Worm (Caenorhabditis elegans) whole organism, L4 larva: Measurements from ENCODE around the gene Y73C8B.1.

Source experiments
- D1046.2 ChIP-seq: fragments of 200-800 bp; sonication (Bioruptor generic); IDR thresholded peaks from 2 replicates; pipeline ENCODE4 v1.3.6; 2022; ENCODE audit warnings: missing genetic modification characterization, missing compliant biosample characterization
- F10B5.3 ChIP-seq: sonication (generic microtip); optimal IDR thresholded peaks from 2 replicates; lab custom pipeline; 2016; ENCODE audit warnings: mild to moderate bottlenecking, missing genetic modification characterization, missing compliant biosample characterization
- T20F7.1 ChIP-seq: fragments of 200-800 bp; sonication (Bioruptor generic); optimal IDR thresholded peaks from 2 replicates; lab custom pipeline; 2018; ENCODE audit warnings: mild to moderate bottlenecking, missing genetic modification characterization, missing compliant biosample characterization
- ZK337.2 ChIP-seq: fragments of 200-800 bp; sonication (Bioruptor generic); IDR thresholded peaks from 2 replicates; pipeline ENCODE4 v1.3.6; 2022; ENCODE audit warnings: missing genetic modification reagents, missing genetic modification characterization, missing compliant biosample characterization
- aha-1 ChIP-seq: fragments of 150-350 bp; peaks from one replicate; lab custom pipeline; 2014; ENCODE audit warnings: missing biosample characterization, missing genetic modification characterization
- attf-4 ChIP-seq: sonication (generic microtip); optimal IDR thresholded peaks from 3 replicates; lab custom pipeline; 2017; ENCODE audit warnings: missing biosample characterization, missing genetic modification characterization
- ceh-20 ChIP-seq: fragments of 200-800 bp; sonication (Bioruptor generic); IDR thresholded peaks from 2 replicates; pipeline ENCODE4 v1.3.6; 2022; ENCODE audit warnings: missing genetic modification reagents, missing genetic modification characterization, missing compliant biosample characterization
- ceh-62 ChIP-seq: sonication (generic microtip); optimal IDR thresholded peaks from 2 replicates; lab custom pipeline; 2017; ENCODE audit warnings: missing biosample characterization, missing genetic modification characterization
- dmd-8 ChIP-seq: fragments of 200-800 bp; sonication (Bioruptor generic); IDR thresholded peaks from 2 replicates; pipeline ENCODE4 v1.3.6; 2022; ENCODE audit warnings: missing genetic modification characterization, missing compliant biosample characterization
- dpl-1 ChIP-seq: fragments of 150-350 bp; optimal IDR thresholded peaks from 2 replicates; lab custom pipeline; 2014; ENCODE audit warnings: missing biosample characterization, missing genetic modification reagents, missing genetic modification characterization
- dve-1 ChIP-seq: sonication (generic microtip); optimal IDR thresholded peaks from 2 replicates; lab custom pipeline; 2017; ENCODE audit warnings: antibody characterized with exemption, mild to moderate bottlenecking, missing genetic modification characterization, missing compliant biosample characterization; ENCODE audit not compliant: insufficient read depth
- egl-27 ChIP-seq: sonication (generic microtip); optimal IDR thresholded peaks from 3 replicates; lab custom pipeline; 2017; ENCODE audit warnings: missing biosample characterization, missing genetic modification reagents, missing genetic modification characterization
- fkh-10 ChIP-seq: fragments of 150-350 bp; optimal IDR thresholded peaks from 2 replicates; lab custom pipeline; 2014; ENCODE audit warnings: missing biosample characterization, missing genetic modification reagents, missing genetic modification characterization
- gei-8 ChIP-seq: fragments of 200-800 bp; sonication (Bioruptor generic); optimal IDR thresholded peaks from 2 replicates; lab custom pipeline; 2018; ENCODE audit warnings: mild to moderate bottlenecking, missing genetic modification characterization, missing compliant biosample characterization
- hlh-30 ChIP-seq: sonication (generic microtip); optimal IDR thresholded peaks from 2 replicates; lab custom pipeline; 2017; ENCODE audit warnings: antibody characterized with exemption, mild to moderate bottlenecking, missing genetic modification characterization, missing compliant biosample characterization; ENCODE audit not compliant: insufficient read depth
- jun-1 ChIP-seq: fragments of 150-350 bp; optimal IDR thresholded peaks from 2 replicates; lab custom pipeline; 2014; ENCODE audit warnings: missing biosample characterization, missing genetic modification reagents, missing genetic modification characterization
- lin-13 ChIP-seq: fragments of 150-350 bp; optimal IDR thresholded peaks from 2 replicates; lab custom pipeline; 2014; ENCODE audit warnings: missing biosample characterization, missing genetic modification reagents, missing genetic modification characterization
- lin-38 ChIP-seq: fragments of 200-800 bp; sonication (Bioruptor generic); IDR thresholded peaks from 2 replicates; pipeline ENCODE4 v1.3.6; 2022; ENCODE audit warnings: missing genetic modification reagents, missing genetic modification characterization, missing compliant biosample characterization
- madf-5 ChIP-seq, 2 experiments: fragments of 200-800 bp; sonication (Bioruptor generic); IDR thresholded peaks; 2 replicates each; pipeline ENCODE4 v1.3.6; 2022; ENCODE audit warnings: missing compliant biosample characterization in 2 of 2, missing genetic modification characterization in 2 of 2
- madf-9 ChIP-seq: fragments of 200-800 bp; sonication (Bioruptor generic); conservative IDR thresholded peaks from 2 replicates; pipeline ENCODE4 v1.3.6; 2022; ENCODE audit warnings: missing genetic modification reagents, missing genetic modification characterization, missing compliant biosample characterization
- mdl-1 ChIP-seq, 2 experiments: fragments of 150-350 bp in 1 of 2; sonication (generic microtip) in 1 of 2; optimal IDR thresholded peaks; 2 replicates each; lab custom pipeline; 2014 to 2017; ENCODE audit warnings: missing biosample characterization in 2 of 2, missing genetic modification characterization in 2 of 2
- mxl-3 ChIP-seq: fragments of 200-800 bp; sonication (Bioruptor generic); optimal IDR thresholded peaks from 2 replicates; lab custom pipeline; 2018; ENCODE audit warnings: mild to moderate bottlenecking, missing genetic modification characterization, missing compliant biosample characterization
- nhr-11 ChIP-seq: fragments of 150-350 bp; optimal IDR thresholded peaks from 2 replicates; lab custom pipeline; 2014; ENCODE audit warnings: missing biosample characterization, missing genetic modification characterization
- nhr-111 ChIP-seq: fragments of 200-800 bp; sonication (Bioruptor generic); optimal IDR thresholded peaks from 2 replicates; lab custom pipeline; 2018; ENCODE audit warnings: mild to moderate bottlenecking, missing genetic modification characterization, missing compliant biosample characterization
- nhr-28 ChIP-seq: fragments of 150-350 bp; optimal IDR thresholded peaks from 2 replicates; lab custom pipeline; 2014; ENCODE audit warnings: missing biosample characterization, missing genetic modification characterization
- nhr-41 ChIP-seq: fragments of 200-800 bp; sonication (Bioruptor generic); IDR thresholded peaks from 2 replicates; pipeline ENCODE4 v1.3.6; 2022; ENCODE audit warnings: missing genetic modification reagents, missing genetic modification characterization, missing compliant biosample characterization
- nhr-48 ChIP-seq: sonication (generic microtip); optimal IDR thresholded peaks from 2 replicates; lab custom pipeline; 2016; ENCODE audit warnings: mild to moderate bottlenecking, missing genetic modification characterization, missing compliant biosample characterization
- pqm-1 ChIP-seq: sonication (generic microtip); optimal IDR thresholded peaks from 2 replicates; lab custom pipeline; 2017; ENCODE audit warnings: missing biosample characterization, missing genetic modification characterization
- rbr-2 ChIP-seq: sonication (generic microtip); optimal IDR thresholded peaks from 2 replicates; lab custom pipeline; 2016; ENCODE audit warnings: missing genotype, missing genetic modification characterization, missing compliant biosample characterization
- saeg-2 ChIP-seq: fragments of 200-800 bp; sonication (Bioruptor generic); IDR thresholded peaks from 2 replicates; pipeline ENCODE4 v1.3.6; 2022; ENCODE audit warnings: missing genetic modification reagents, missing genetic modification characterization, missing compliant biosample characterization
- sdz-12 ChIP-seq: fragments of 200-800 bp; sonication (Bioruptor generic); optimal IDR thresholded peaks from 2 replicates; lab custom pipeline; 2018; ENCODE audit warnings: mild to moderate bottlenecking, missing genetic modification characterization, missing compliant biosample characterization
- snpc-4 ChIP-seq: fragments of 150-350 bp; optimal IDR thresholded peaks from 2 replicates; lab custom pipeline; 2014; ENCODE audit warnings: missing biosample characterization, missing genetic modification characterization
- unc-39 ChIP-seq: sonication (generic microtip); optimal IDR thresholded peaks from 2 replicates; lab custom pipeline; 2017; ENCODE audit warnings: missing biosample characterization, missing genetic modification characterization
- unc-62 ChIP-seq, 3 experiments: fragments of 150-350 bp in 1 of 3; sonication (generic microtip); optimal IDR thresholded peaks in 2 of 3; peaks in 1 of 3; 1 replicate in 1 of 3; 2 replicates in 2 of 3; lab custom pipeline; 2014 to 2017; ENCODE audit warnings: missing biosample characterization in 3 of 3, missing genetic modification characterization in 3 of 3, missing genetic modification reagents in 3 of 3, missing genotype in 1 of 3
- vab-7 ChIP-seq: fragments of 200-800 bp; sonication (Bioruptor generic); IDR thresholded peaks from 2 replicates; pipeline ENCODE4 v1.3.6; 2022; ENCODE audit warnings: missing genetic modification reagents, missing genetic modification characterization, missing compliant biosample characterization
- zfp-3 ChIP-seq: fragments of 200-800 bp; sonication (Bioruptor generic); conservative IDR thresholded peaks from 2 replicates; pipeline ENCODE4 v1.3.6; 2022; ENCODE audit warnings: missing genetic modification reagents, missing genetic modification characterization, missing compliant biosample characterization
- ztf-11 ChIP-seq: fragments of 150-350 bp; optimal IDR thresholded peaks from 2 replicates; lab custom pipeline; 2014; ENCODE audit warnings: missing biosample characterization, missing genetic modification characterization

Y73C8B.1 gene

ce11 chrV:3169838-3170237 lies 26.8 kb downstream of the Y73C8B.1 start, which contains the start of gene srbc-6:
TSS of gene srbc-6 (plus strand) at chrV:3170138.
- TF ChIP-seq mdl-1 (tag; optimal IDR thresholded peaks at IDR 0.05; lab: Kevin White, UChicago) (no peak), unc-62 (GFP tag; optimal IDR thresholded peaks at IDR 0.05 in 1 of 2; lab: Kevin White, UChicago) (no peak), unc-62 (tag; optimal IDR thresholded peaks at IDR 0.05; lab: Kevin White, UChicago) (no peak), nhr-41 (GFP tag; lab: Robert Waterston, UW) (no peak), ceh-62 (tag; lab: Kevin White, UChicago) (no peak), vab-7 (no peak), F10B5.3 (tag; lab: Kevin White, UChicago) (no peak), jun-1 (tag; lab: Kevin White, UChicago) (no peak), nhr-111 (GFP tag; lab: Kevin White, UChicago) (no peak), unc-39 (tag; lab: Kevin White, UChicago) (no peak), T20F7.1 (GFP tag; lab: Kevin White, UChicago) (no peak), saeg-2 (no peak), pqm-1 (no peak), dpl-1 (GFP tag; lab: Kevin White, UChicago) (no peak), attf-4 (tag; lab: Kevin White, UChicago) (no peak)

ce11 chrV:3168650-3169049 lies 28.0 kb downstream of the Y73C8B.1 start, which contains the start of gene C36C5.15:
TSS of gene C36C5.15 (minus strand) at chrV:3168750.
- TF ChIP-seq mxl-3: no peak
- no peak for TF ChIP-seq rbr-2 (tag; lab: Kevin White, UChicago)
- TF ChIP-seq ceh-20 (GFP tag; lab: Robert Waterston, UW): no peak
- TF ChIP-seq egl-27 (tag; lab: Kevin White, UChicago): no peak
- TF ChIP-seq ZK337.2 (GFP tag; lab: Robert Waterston, UW): no peak
- no peak for TF ChIP-seq nhr-11 (tag; lab: Kevin White, UChicago)
- TF ChIP-seq zfp-3 (GFP tag; lab: Robert Waterston, UW): no peak
- TF ChIP-seq lin-13 (GFP tag; lab: Kevin White, UChicago): no peak
- no peak for TF ChIP-seq attf-4 (tag; lab: Kevin White, UChicago)
- no peak for TF ChIP-seq dmd-8
- no peak for TF ChIP-seq fkh-10 (GFP tag; lab: Kevin White, UChicago)
- TF ChIP-seq hlh-30 (tag; lab: Kevin White, UChicago): no peak
- TF ChIP-seq D1046.2 (GFP tag; lab: Robert Waterston, UW): no peak
- TF ChIP-seq nhr-48: no peak
- TF ChIP-seq, all 104 proteins: peak for 0

ce11 chrV:3166260-3166659 lies 30.4 kb downstream of the Y73C8B.1 start, which contains the start of gene C36C5.4:
TSS of gene C36C5.4 (plus strand) at chrV:3166560.
- TF ChIP-seq nhr-28 (tag; lab: Kevin White, UChicago) (no peak), ztf-11 (no peak), snpc-4 (tag; lab: Kevin White, UChicago) (no peak), hlh-30 (tag; lab: Kevin White, UChicago) (no peak), gei-8 (GFP tag; lab: Kevin White, UChicago) (no peak), sdz-12 (GFP tag; lab: Kevin White, UChicago) (no peak), dve-1 (tag; lab: Kevin White, UChicago) (no peak), lin-38 (no peak)

DNA sequence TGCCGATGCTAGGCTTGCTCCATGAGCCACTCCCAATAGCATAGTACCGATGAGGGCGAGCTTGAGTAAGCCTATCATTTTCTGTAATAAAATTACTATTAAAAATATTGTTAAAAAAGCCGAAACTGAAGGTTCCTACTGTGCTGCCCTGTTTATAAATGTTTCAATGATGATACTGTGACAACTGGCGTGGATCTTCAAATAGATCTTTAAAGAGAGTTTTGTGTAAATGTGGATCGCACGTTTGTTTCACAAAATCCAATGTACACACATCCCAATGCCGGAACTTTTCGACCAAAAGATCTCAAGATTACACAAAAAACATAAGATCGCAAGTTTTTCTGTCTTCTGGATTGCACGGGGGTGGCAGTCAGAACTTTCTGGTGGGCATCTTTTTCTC lies 31.2 kb downstream of the Y73C8B.1 start, which contains the start of gene C36C5.14:
Gene C36C5.14 (minus strand): TSS at position 101 of the 400 bp plus-strand sequence.
- TF ChIP-seq madf-9 (GFP tag; lab: Robert Waterston, UW) (no peak), madf-5 (GFP tag; IDR thresholded peaks at IDR 0.05; lab: Robert Waterston, UW) (no peak), aha-1 (tag; lab: Kevin White, UChicago) (no peak)
